Fruit fly (Drosophila melanogaster): Measurements from ENCODE around the gene Gem4c.
A peak's percentile ranks its signal among the peaks of the same experiment; 100 is the strongest.

The Gem4c gene

dm6 chrX:3964965-3965420, 20.1 kb downstream of the Gem4c start, which contains the start of gene lva (continued):
- TF ChIP-seq Poxn (GFP tag; IDR thresholded peaks at IDR 0.05) (no peak), CG10321 (GFP tag; IDR thresholded peaks at IDR 0.05) (no peak), maf-S (GFP tag; optimal IDR thresholded peaks at IDR 0.05) (no peak), CG18011 (GFP tag; optimal IDR thresholded peaks at IDR 0.05) (no peak), TFAM (GFP tag; optimal IDR thresholded peaks at IDR 0.05) (no peak), PHDP (tag; optimal IDR thresholded peaks at IDR 0.05) (no peak), CG31365 (tag; optimal IDR thresholded peaks at IDR 0.05) (no peak), bsh (GFP tag; optimal IDR thresholded peaks at IDR 0.05) (no peak), Hr3 (GFP tag; optimal IDR thresholded peaks at IDR 0.05) (no peak), CG12104 (GFP tag; optimal IDR thresholded peaks at IDR 0.05) (no peak), CG4360 (GFP tag; IDR thresholded peaks at IDR 0.05) (no peak), CG13624 (GFP tag; optimal IDR thresholded peaks at IDR 0.05) (no peak), CG5180 (GFP tag; optimal IDR thresholded peaks at IDR 0.05) (no peak), hbn (GFP tag; IDR thresholded peaks at IDR 0.05; ENCODE audit: partially characterized antibody) (peak; percentile 42; the same call in 1 of the 2 replicates), sqz (GFP tag; optimal IDR thresholded peaks at IDR 0.05) (no peak), Rfx (GFP tag; IDR thresholded peaks at IDR 0.05) (no peak), CG11456 (GFP tag; IDR thresholded peaks at IDR 0.05) (no peak), grn (GFP tag; optimal IDR thresholded peaks at IDR 0.05) (no peak), trh (GFP tag; optimal IDR thresholded peaks at IDR 0.05) (no peak), tll (GFP tag; optimal IDR thresholded peaks at IDR 0.05) (no peak), CG15011 (GFP tag; optimal IDR thresholded peaks at IDR 0.05) (no peak), pfk (GFP tag; optimal IDR thresholded peaks at IDR 0.05) (no peak), pb (GFP tag; optimal IDR thresholded peaks at IDR 0.05) (no peak), E2f1 (GFP tag; IDR thresholded peaks at IDR 0.05) (no peak), CrebB (tag; optimal IDR thresholded peaks at IDR 0.05) (no peak), CG34422 (GFP tag; IDR thresholded peaks at IDR 0.05) (no peak), CG42726 (GFP tag; IDR thresholded peaks at IDR 0.05; ENCODE audit: partially characterized antibody) (no peak), CG3163 (GFP tag; optimal IDR thresholded peaks at IDR 0.05) (no peak), ind (GFP tag; optimal IDR thresholded peaks at IDR 0.05) (no peak), org-1 (GFP tag; optimal IDR thresholded peaks at IDR 0.05) (no peak), CG12071 (GFP tag; optimal IDR thresholded peaks at IDR 0.05) (no peak), Ets65A (GFP tag) (no peak), ATbp (GFP tag; optimal IDR thresholded peaks at IDR 0.05) (no peak), sens-2 (GFP tag; IDR thresholded peaks at IDR 0.05) (no peak), CG1024 (GFP tag; IDR thresholded peaks at IDR 0.05) (no peak), Med (GFP tag) (peak; percentile 72), dmrt99B (tag; optimal IDR thresholded peaks at IDR 0.05) (no peak), pita (GFP tag; optimal IDR thresholded peaks at IDR 0.05) (no peak), CG31441 (GFP tag; IDR thresholded peaks at IDR 0.05) (no peak), Sry-δ (GFP tag; optimal IDR thresholded peaks at IDR 0.05) (peak; percentile 63), Adf1 (GFP tag; IDR thresholded peaks at IDR 0.05) (no peak), H2.0 (GFP tag; IDR thresholded peaks at IDR 0.05) (no peak), CG10959 (GFP tag; IDR thresholded peaks at IDR 0.05) (no peak), Fer3 (tag; optimal IDR thresholded peaks at IDR 0.05) (no peak), CG13894 (tag; optimal IDR thresholded peaks at IDR 0.05) (no peak), CG11398 (GFP tag; optimal IDR thresholded peaks at IDR 0.05) (no peak), CG14014 (GFP tag; IDR thresholded peaks at IDR 0.05) (no peak), CG16813 (GFP tag; IDR thresholded peaks at IDR 0.05; ENCODE audit: partially characterized antibody) (peak; percentile 51), Opbp (GFP tag; IDR thresholded peaks at IDR 0.05; ENCODE audit: partially characterized antibody) (no peak), Dip2 (GFP tag; IDR thresholded peaks at IDR 0.05) (no peak), pho (GFP tag; optimal IDR thresholded peaks at IDR 0.05) (no peak), CG34224 (GFP tag; IDR thresholded peaks at IDR 0.05; ENCODE audit: partially characterized antibody) (peak; percentile 19; the same call in 1 of the 3 replicates)
